Worm (Caenorhabditis elegans) whole organism, L4 larva: Measurements from ENCODE around the gene vha-1.

Source experiments
- F49E8.2 ChIP-seq: sonication (generic microtip); optimal IDR thresholded peaks from 2 replicates; lab custom pipeline; 2016; ENCODE audit warnings: missing compliant biosample characterization, mild to moderate bottlenecking, missing genetic modification characterization, borderline replicate concordance
- R02D3.7 ChIP-seq: fragments of 150-350 bp; sonication (generic microtip); optimal IDR thresholded peaks from 3 replicates; lab custom pipeline; 2014; ENCODE audit warnings: missing biosample characterization, missing genetic modification characterization
- T26A8.4 ChIP-seq: fragments of 200-800 bp; sonication (Bioruptor generic); IDR thresholded peaks from 2 replicates; pipeline ENCODE4 v1.3.6; 2022; ENCODE audit warnings: missing genetic modification characterization, missing compliant biosample characterization
- Y75B8A.6 ChIP-seq: fragments of 200-800 bp; sonication (Bioruptor generic); IDR thresholded peaks from 2 replicates; pipeline ENCODE4 v1.3.6; 2022; ENCODE audit warnings: missing genetic modification reagents, missing genetic modification characterization, missing compliant biosample characterization
- ZK337.2 ChIP-seq: fragments of 200-800 bp; sonication (Bioruptor generic); IDR thresholded peaks from 2 replicates; pipeline ENCODE4 v1.3.6; 2022; ENCODE audit warnings: missing genetic modification reagents, missing genetic modification characterization, missing compliant biosample characterization
- aly-2 ChIP-seq: sonication (generic microtip); optimal IDR thresholded peaks from 2 replicates; lab custom pipeline; 2018; ENCODE audit warnings: missing biosample characterization, missing genetic modification characterization
- ceh-28 ChIP-seq: fragments of 150-350 bp; optimal IDR thresholded peaks from 2 replicates; lab custom pipeline; 2014; ENCODE audit warnings: missing biosample characterization, missing genetic modification reagents, missing genetic modification characterization
- ceh-44 ChIP-seq: fragments of 200-800 bp; sonication (Bioruptor generic); IDR thresholded peaks from 2 replicates; pipeline ENCODE4 v1.3.6; 2022; ENCODE audit warnings: missing genetic modification reagents, missing genetic modification characterization, missing compliant biosample characterization
- cey-2 ChIP-seq: sonication (generic microtip); optimal IDR thresholded peaks from 3 replicates; lab custom pipeline; 2017; ENCODE audit warnings: missing genetic modification characterization, mild to moderate bottlenecking, missing compliant biosample characterization, antibody characterized with exemption, borderline replicate concordance; ENCODE audit not compliant: insufficient read depth
- daf-16 ChIP-seq, 3 experiments: sonication (generic microtip); optimal IDR thresholded peaks; 2 replicates each; lab custom pipeline; 2016 to 2017; ENCODE audit warnings: missing genetic modification characterization in 3 of 3, missing genetic modification reagents in 3 of 3, mild to moderate bottlenecking in 2 of 3, missing compliant biosample characterization in 2 of 3, missing biosample characterization in 1 of 3, moderate library complexity in 1 of 3
- daf-8 ChIP-seq: fragments of 200-800 bp; sonication (Bioruptor generic); IDR thresholded peaks from 2 replicates; pipeline ENCODE4 v1.3.6; 2022; ENCODE audit warnings: missing genetic modification characterization, missing compliant biosample characterization
- dmd-6 ChIP-seq: fragments of 200-800 bp; sonication (Bioruptor generic); IDR thresholded peaks from 2 replicates; pipeline ENCODE4 v1.3.6; 2022; ENCODE audit warnings: missing genetic modification reagents, missing genetic modification characterization, missing compliant biosample characterization
- dmd-8 ChIP-seq: fragments of 200-800 bp; sonication (Bioruptor generic); IDR thresholded peaks from 2 replicates; pipeline ENCODE4 v1.3.6; 2022; ENCODE audit warnings: missing genetic modification characterization, missing compliant biosample characterization
- dmd-9 ChIP-seq: fragments of 200-800 bp; sonication (Bioruptor generic); IDR thresholded peaks from 2 replicates; pipeline ENCODE4 v1.3.6; 2022; ENCODE audit warnings: missing genetic modification reagents, missing genetic modification characterization, missing compliant biosample characterization
- dpl-1 ChIP-seq: fragments of 150-350 bp; optimal IDR thresholded peaks from 2 replicates; lab custom pipeline; 2014; ENCODE audit warnings: missing biosample characterization, missing genetic modification reagents, missing genetic modification characterization
- duxl-1 ChIP-seq: sonication (generic microtip); optimal IDR thresholded peaks from 2 replicates; lab custom pipeline; 2016; ENCODE audit warnings: mild to moderate bottlenecking, missing genetic modification characterization, moderate library complexity, missing compliant biosample characterization; ENCODE audit not compliant: poor library complexity
- dve-1 ChIP-seq: sonication (generic microtip); optimal IDR thresholded peaks from 2 replicates; lab custom pipeline; 2017; ENCODE audit warnings: antibody characterized with exemption, mild to moderate bottlenecking, missing genetic modification characterization, missing compliant biosample characterization; ENCODE audit not compliant: insufficient read depth
- hlh-11 ChIP-seq: fragments of 200-800 bp; sonication (Bioruptor generic); optimal IDR thresholded peaks from 2 replicates; lab custom pipeline; 2018; ENCODE audit warnings: mild to moderate bottlenecking, missing genetic modification characterization, missing compliant biosample characterization
- hlh-30 ChIP-seq: sonication (generic microtip); optimal IDR thresholded peaks from 2 replicates; lab custom pipeline; 2017; ENCODE audit warnings: antibody characterized with exemption, mild to moderate bottlenecking, missing genetic modification characterization, missing compliant biosample characterization; ENCODE audit not compliant: insufficient read depth
- hmg-1.1 ChIP-seq: fragments of 200-800 bp; sonication (Bioruptor generic); IDR thresholded peaks from 2 replicates; pipeline ENCODE4 v1.3.6; 2022; ENCODE audit warnings: missing genetic modification reagents, missing genetic modification characterization, missing compliant biosample characterization
- jun-1 ChIP-seq: fragments of 150-350 bp; optimal IDR thresholded peaks from 2 replicates; lab custom pipeline; 2014; ENCODE audit warnings: missing biosample characterization, missing genetic modification reagents, missing genetic modification characterization
- lin-29 ChIP-seq: fragments of 200-800 bp; sonication (Bioruptor generic); IDR thresholded peaks from 2 replicates; pipeline ENCODE4 v1.3.6; 2022; ENCODE audit warnings: missing genetic modification reagents, missing genetic modification characterization, missing compliant biosample characterization
- lin-38 ChIP-seq: fragments of 200-800 bp; sonication (Bioruptor generic); IDR thresholded peaks from 2 replicates; pipeline ENCODE4 v1.3.6; 2022; ENCODE audit warnings: missing genetic modification reagents, missing genetic modification characterization, missing compliant biosample characterization
- lin-39 ChIP-seq: fragments of 150-350 bp; optimal IDR thresholded peaks from 2 replicates; lab custom pipeline; 2014; ENCODE audit warnings: missing biosample characterization, missing genetic modification reagents, missing genetic modification characterization
- madf-5 ChIP-seq, 2 experiments: fragments of 200-800 bp; sonication (Bioruptor generic); IDR thresholded peaks; 2 replicates each; pipeline ENCODE4 v1.3.6; 2022; ENCODE audit warnings: missing compliant biosample characterization in 2 of 2, missing genetic modification characterization in 2 of 2
- mdl-1 ChIP-seq, 2 experiments: fragments of 150-350 bp in 1 of 2; sonication (generic microtip) in 1 of 2; optimal IDR thresholded peaks; 2 replicates each; lab custom pipeline; 2014 to 2017; ENCODE audit warnings: missing biosample characterization in 2 of 2, missing genetic modification characterization in 2 of 2
- mdt-29 ChIP-seq: fragments of 200-800 bp; sonication (Bioruptor generic); IDR thresholded peaks from 2 replicates; pipeline ENCODE4 v1.3.6; 2022; ENCODE audit warnings: missing genetic modification reagents, missing genetic modification characterization, missing compliant biosample characterization
- mes-2 ChIP-seq: sonication (generic microtip); optimal IDR thresholded peaks from 2 replicates; lab custom pipeline; 2016; ENCODE audit warnings: missing genotype, mild to moderate bottlenecking, missing genetic modification characterization, missing compliant biosample characterization; ENCODE audit not compliant: poor library complexity, severe bottlenecking
- mxl-3 ChIP-seq: fragments of 200-800 bp; sonication (Bioruptor generic); optimal IDR thresholded peaks from 2 replicates; lab custom pipeline; 2018; ENCODE audit warnings: mild to moderate bottlenecking, missing genetic modification characterization, missing compliant biosample characterization
- nhr-10 ChIP-seq: fragments of 150-350 bp; optimal IDR thresholded peaks from 2 replicates; lab custom pipeline; 2014; ENCODE audit warnings: missing biosample characterization, missing genetic modification characterization
- nhr-102 ChIP-seq: sonication (generic microtip); optimal IDR thresholded peaks from 2 replicates; lab custom pipeline; 2016; ENCODE audit warnings: mild to moderate bottlenecking, missing genetic modification characterization, moderate library complexity, missing compliant biosample characterization
- nhr-11 ChIP-seq: fragments of 150-350 bp; optimal IDR thresholded peaks from 2 replicates; lab custom pipeline; 2014; ENCODE audit warnings: missing biosample characterization, missing genetic modification characterization
- nhr-111 ChIP-seq: fragments of 200-800 bp; sonication (Bioruptor generic); optimal IDR thresholded peaks from 2 replicates; lab custom pipeline; 2018; ENCODE audit warnings: mild to moderate bottlenecking, missing genetic modification characterization, missing compliant biosample characterization
- nhr-237 ChIP-seq: sonication (generic microtip); optimal IDR thresholded peaks from 2 replicates; lab custom pipeline; 2017; ENCODE audit warnings: missing biosample characterization, missing genetic modification characterization
- nhr-25 ChIP-seq: sonication (generic microtip); optimal IDR thresholded peaks from 2 replicates; lab custom pipeline; 2017; ENCODE audit warnings: missing genetic modification characterization, mild to moderate bottlenecking, missing compliant biosample characterization, antibody characterized with exemption, moderate library complexity, borderline replicate concordance; ENCODE audit not compliant: insufficient read depth
- nhr-28 ChIP-seq: fragments of 150-350 bp; optimal IDR thresholded peaks from 2 replicates; lab custom pipeline; 2014; ENCODE audit warnings: missing biosample characterization, missing genetic modification characterization
- pha-4 ChIP-seq, 2 experiments: fragments of 150-350 bp in 1 of 2; fragments of 200-800 bp in 1 of 2; sonication (Bioruptor generic) in 1 of 2; IDR thresholded peaks in 1 of 2; optimal IDR thresholded peaks in 1 of 2; 2 replicates each; pipeline versions ENCODE4 v1.3.6 to Lab custom; 2014 to 2022; ENCODE audit warnings: missing genetic modification characterization in 2 of 2, missing genetic modification reagents in 2 of 2, missing biosample characterization in 1 of 2, missing compliant biosample characterization in 1 of 2
- pqm-1 ChIP-seq: sonication (generic microtip); optimal IDR thresholded peaks from 2 replicates; lab custom pipeline; 2017; ENCODE audit warnings: missing biosample characterization, missing genetic modification characterization
- rbr-2 ChIP-seq: sonication (generic microtip); optimal IDR thresholded peaks from 2 replicates; lab custom pipeline; 2016; ENCODE audit warnings: missing genotype, missing genetic modification characterization, missing compliant biosample characterization
- set-16 ChIP-seq: fragments of 200-800 bp; sonication (Bioruptor generic); IDR thresholded peaks from 2 replicates; pipeline ENCODE4 v1.3.6; 2022; ENCODE audit warnings: missing genetic modification reagents, missing genetic modification characterization, missing compliant biosample characterization
- skn-1 ChIP-seq: fragments of 150-350 bp; optimal IDR thresholded peaks from 2 replicates; lab custom pipeline; 2014; ENCODE audit warnings: missing biosample characterization, missing genetic modification characterization
- unc-130 ChIP-seq: sonication (generic microtip); optimal IDR thresholded peaks from 2 replicates; lab custom pipeline; 2016; ENCODE audit warnings: missing genetic modification reagents, missing genetic modification characterization, missing compliant biosample characterization
- unc-62 ChIP-seq, 3 experiments: fragments of 150-350 bp in 1 of 3; sonication (generic microtip); optimal IDR thresholded peaks in 2 of 3; peaks in 1 of 3; 1 replicate in 1 of 3; 2 replicates in 2 of 3; lab custom pipeline; 2014 to 2017; ENCODE audit warnings: missing biosample characterization in 3 of 3, missing genetic modification characterization in 3 of 3, missing genetic modification reagents in 3 of 3, missing genotype in 1 of 3
- vab-7 ChIP-seq: fragments of 200-800 bp; sonication (Bioruptor generic); IDR thresholded peaks from 2 replicates; pipeline ENCODE4 v1.3.6; 2022; ENCODE audit warnings: missing genetic modification reagents, missing genetic modification characterization, missing compliant biosample characterization
- zag-1 ChIP-seq: fragments of 150-350 bp; optimal IDR thresholded peaks from 2 replicates; lab custom pipeline; 2014; ENCODE audit warnings: missing biosample characterization, missing genetic modification characterization
- zip-11 ChIP-seq: fragments of 200-800 bp; sonication (Bioruptor generic); IDR thresholded peaks from 2 replicates; pipeline ENCODE4 v1.3.6; 2022; ENCODE audit warnings: missing genetic modification characterization, missing compliant biosample characterization
- zip-2 ChIP-seq: fragments of 150-350 bp; optimal IDR thresholded peaks from 2 replicates; lab custom pipeline; 2014; ENCODE audit warnings: missing biosample characterization, missing genetic modification characterization

vha-1 gene

ce11 chrIII:9825073-9825828 is 44.2 kb downstream of the vha-1 start, which contains the start of gene ZK632.9:
TSS of gene ZK632.9 (minus strand) at chrIII:9825432.
- no peak for TF ChIP-seq nhr-102 (tag; lab: Kevin White, UChicago)
- TF ChIP-seq aly-2 (tag; lab: Kevin White, UChicago): no peak
- no peak for TF ChIP-seq rbr-2 (tag; lab: Kevin White, UChicago)
- TF ChIP-seq nhr-28: peak; percentile 63
- peak; percentile 26 for TF ChIP-seq ceh-28
- no peak for TF ChIP-seq nhr-237 (tag; lab: Kevin White, UChicago)
- TF ChIP-seq jun-1 (tag; lab: Kevin White, UChicago): no peak
- TF ChIP-seq lin-39 (tag; lab: Kevin White, UChicago): no peak
- TF ChIP-seq madf-5 (GFP tag; IDR thresholded peaks at IDR 0.05; lab: Robert Waterston, UW): no peak
- peak; percentile 48 for TF ChIP-seq dmd-6 (GFP tag; lab: Robert Waterston, UW)
- TF ChIP-seq F49E8.2: no peak
- no peak for TF ChIP-seq unc-130 (GFP tag; lab: Kevin White, UChicago)
- peak; percentile 33 for TF ChIP-seq mes-2 (tag; lab: Kevin White, UChicago)
- no peak for TF ChIP-seq skn-1 (tag; lab: Kevin White, UChicago)
- TF ChIP-seq duxl-1: no peak
- TF ChIP-seq zip-11 (GFP tag; lab: Robert Waterston, UW): no peak
- no peak for TF ChIP-seq dmd-9 (GFP tag; lab: Robert Waterston, UW)
- no peak for TF ChIP-seq lin-29 (GFP tag; lab: Robert Waterston, UW)
- TF ChIP-seq nhr-25 (tag; lab: Kevin White, UChicago): no peak
- TF ChIP-seq mdt-29 (GFP tag; lab: Robert Waterston, UW): no peak
- no peak for TF ChIP-seq R02D3.7
- TF ChIP-seq nhr-10 (tag; lab: Kevin White, UChicago): no peak
- no peak for TF ChIP-seq hlh-30 (tag; lab: Kevin White, UChicago)
- TF ChIP-seq vab-7 (GFP tag; lab: Robert Waterston, UW): no peak
- no peak for TF ChIP-seq pqm-1 (tag; lab: Kevin White, UChicago)
- TF ChIP-seq zip-2 (tag; lab: Kevin White, UChicago): no peak
- peak; percentile 54 for TF ChIP-seq dve-1 (tag; lab: Kevin White, UChicago)
- TF ChIP-seq nhr-11 (tag; lab: Kevin White, UChicago): no peak
- TF ChIP-seq unc-62 (GFP tag; optimal IDR thresholded peaks at IDR 0.05 in 1 of 2; lab: Kevin White, UChicago): peak in 1 of 2 experiments; percentile 56
- no peak for TF ChIP-seq unc-62 (tag; optimal IDR thresholded peaks at IDR 0.05; lab: Kevin White, UChicago)
- no peak for TF ChIP-seq cey-2 (tag; lab: Kevin White, UChicago)
- TF ChIP-seq pha-4 (GFP tag; IDR thresholded peaks at IDR 0.05; lab: Robert Waterston, UW): 0 out of 2 replicates have a peak, but pooled peaks have one; percentile 32
- TF ChIP-seq pha-4 (tag; optimal IDR thresholded peaks at IDR 0.05; lab: Kevin White, UChicago): no peak
- no peak for TF ChIP-seq daf-8 (GFP tag; lab: Robert Waterston, UW)
- peak; percentile 41; the same call in 1 of the 2 replicates for TF ChIP-seq T26A8.4 (GFP tag; lab: Robert Waterston, UW)
- no peak for TF ChIP-seq ceh-44
- no peak for TF ChIP-seq hmg-1.1 (GFP tag; lab: Robert Waterston, UW)
- TF ChIP-seq ZK337.2: no peak
- TF ChIP-seq mdl-1 (tag; optimal IDR thresholded peaks at IDR 0.05; lab: Kevin White, UChicago): no peak
- TF ChIP-seq dmd-8 (GFP tag; lab: Robert Waterston, UW): no peak
- TF ChIP-seq zag-1: no peak
- no peak for TF ChIP-seq mxl-3 (GFP tag; lab: Kevin White, UChicago)
- peak; percentile 10 for TF ChIP-seq dpl-1
- TF ChIP-seq lin-38 (GFP tag; lab: Robert Waterston, UW): no peak
- TF ChIP-seq daf-16 (GFP tag; optimal IDR thresholded peaks at IDR 0.05; lab: Kevin White, UChicago): no peak
- TF ChIP-seq daf-16 (tag; optimal IDR thresholded peaks at IDR 0.05; lab: Kevin White, UChicago): peak; percentile 94
- TF ChIP-seq hlh-11 (tag; lab: Kevin White, UChicago): peak; percentile 41
- no peak for TF ChIP-seq nhr-111 (GFP tag; lab: Kevin White, UChicago)
- TF ChIP-seq set-16 (GFP tag; lab: Robert Waterston, UW): 0 out of 2 replicates have a peak, but pooled peaks have one; percentile 16
- peak; percentile 70; the same call in 1 of the 2 replicates for TF ChIP-seq Y75B8A.6 (GFP tag; lab: Robert Waterston, UW)
